Fruit fly (Drosophila melanogaster) whole organism, embryonic: ENCODE results near the gene CG9316.

Experiments
- Awh ChIP-seq: fragments of 200-800 bp; sonication (Bioruptor generic); IDR thresholded peaks from 2 replicates; pipeline ENCODE4, ENCODE4 v1.3.6; 2022; ENCODE audit warnings: missing biosample characterization, missing genetic modification characterization
- Bdp1 ChIP-seq: fragments of 200-800 bp; sonication (Bioruptor generic); optimal IDR thresholded peaks from 3 replicates; lab custom pipeline; 2016; ENCODE audit warnings: missing biosample characterization, missing genetic modification characterization
- Blimp-1 ChIP-seq: fragments of 200-800 bp; sonication (Bioruptor generic); optimal IDR thresholded peaks from 3 replicates; lab custom pipeline; 2018; ENCODE audit warnings: missing biosample characterization, missing genetic modification characterization, mild to moderate bottlenecking, moderate library complexity, missing genetic modification reagents
- CG10979 ChIP-seq: fragments of 200-800 bp; sonication (Bioruptor generic); optimal IDR thresholded peaks from 2 replicates; lab custom pipeline; 2018; ENCODE audit warnings: missing biosample characterization, mild to moderate bottlenecking, missing genetic modification characterization, moderate library complexity
- CG12769 ChIP-seq: fragments of 200-800 bp; sonication (Bioruptor generic); optimal IDR thresholded peaks from 2 replicates; lab custom pipeline; 2019; ENCODE audit warnings: missing biosample characterization, mild to moderate bottlenecking, missing genetic modification characterization, moderate library complexity
- CG14667 ChIP-seq: fragments of 200-800 bp; sonication (Bioruptor generic); IDR thresholded peaks from 2 replicates; pipeline ENCODE4 v1.3.6; 2022; ENCODE audit warnings: missing biosample characterization, missing genetic modification characterization
- CG16813 ChIP-seq: fragments of 200-800 bp; sonication (Bioruptor generic); IDR thresholded peaks from 3 replicates; pipeline ENCODE4 v1.3.6; 2022; ENCODE audit warnings: missing biosample characterization, missing genetic modification characterization; ENCODE audit not compliant: partially characterized antibody
- CG17328 ChIP-seq: fragments of 200-800 bp; sonication (Bioruptor generic); IDR thresholded peaks from 2 replicates; pipeline ENCODE4 v1.3.6; 2022; ENCODE audit warnings: missing biosample characterization, missing genetic modification characterization
- CG2712 ChIP-seq: fragments of 200-800 bp; optimal IDR thresholded peaks from 3 replicates; lab custom pipeline; 2019; ENCODE audit warnings: missing biosample characterization, mild to moderate bottlenecking, missing genetic modification characterization, moderate library complexity
- CG30431 ChIP-seq: fragments of 200-800 bp; sonication (Bioruptor generic); optimal IDR thresholded peaks from 2 replicates; lab custom pipeline; 2017; ENCODE audit warnings: missing biosample characterization, missing genetic modification characterization
- CG32772 ChIP-seq: fragments of 200-800 bp; sonication (Bioruptor generic); IDR thresholded peaks from 2 replicates; pipeline ENCODE4 v1.3.6; 2022; ENCODE audit warnings: missing biosample characterization, missing genetic modification characterization
- CG4424 ChIP-seq: fragments of 200-800 bp; sonication (Bioruptor generic); optimal IDR thresholded peaks from 3 replicates; lab custom pipeline; 2016; ENCODE audit warnings: missing biosample characterization, missing genetic modification characterization
- CG4707 ChIP-seq: fragments of 200-800 bp; sonication (Bioruptor generic); optimal IDR thresholded peaks from 2 replicates; lab custom pipeline; 2018; ENCODE audit warnings: missing biosample characterization, mild to moderate bottlenecking, missing genetic modification characterization, moderate library complexity
- CG6689 ChIP-seq: fragments of 200-800 bp; sonication (Bioruptor generic); IDR thresholded peaks from 2 replicates; pipeline ENCODE4 v1.3.6; 2022; ENCODE audit warnings: missing biosample characterization, missing genetic modification characterization
- CG7987 ChIP-seq: fragments of 200-800 bp; sonication (Bioruptor generic); optimal IDR thresholded peaks from 2 replicates; lab custom pipeline; 2018; ENCODE audit warnings: missing biosample characterization, mild to moderate bottlenecking, missing genetic modification characterization, moderate library complexity
- CG8388 ChIP-seq: fragments of 200-800 bp; sonication (Bioruptor generic); optimal IDR thresholded peaks from 2 replicates; lab custom pipeline; 2019; ENCODE audit warnings: missing biosample characterization, mild to moderate bottlenecking, missing genetic modification characterization, moderate library complexity
- CG9609 ChIP-seq: fragments of 200-800 bp; sonication (Bioruptor generic); optimal IDR thresholded peaks from 3 replicates; lab custom pipeline; 2016; ENCODE audit warnings: missing biosample characterization, missing genetic modification characterization
- CG9727 ChIP-seq: fragments of 200-800 bp; sonication (Bioruptor generic); optimal IDR thresholded peaks from 3 replicates; lab custom pipeline; 2017; ENCODE audit warnings: missing biosample characterization, mild to moderate bottlenecking, missing genetic modification characterization
- CG9797 ChIP-seq: fragments of 200-800 bp; sonication (Bioruptor generic); optimal IDR thresholded peaks from 3 replicates; lab custom pipeline; 2018; ENCODE audit warnings: missing biosample characterization, mild to moderate bottlenecking, missing genetic modification characterization
- CG9817 ChIP-seq: fragments of 200-800 bp; sonication (Bioruptor generic); optimal IDR thresholded peaks from 2 replicates; lab custom pipeline; 2018; ENCODE audit warnings: missing biosample characterization, mild to moderate bottlenecking, missing genetic modification characterization, moderate library complexity
- Dek ChIP-seq: fragments of 200-800 bp; sonication (Bioruptor generic); optimal IDR thresholded peaks from 3 replicates; lab custom pipeline; 2019; ENCODE audit warnings: missing biosample characterization, mild to moderate bottlenecking, missing genetic modification characterization, moderate library complexity
- Dip3 ChIP-seq: fragments of 200-800 bp; sonication (Bioruptor generic); optimal IDR thresholded peaks from 3 replicates; lab custom pipeline; 2016; ENCODE audit warnings: missing biosample characterization, missing genetic modification characterization
- Dref ChIP-seq: fragments of 200-800 bp; sonication (Bioruptor generic); IDR thresholded peaks from 2 replicates; pipeline ENCODE4 v1.3.6; 2022; ENCODE audit warnings: missing biosample characterization, missing genetic modification characterization
- Drgx ChIP-seq: fragments of 200-800 bp; sonication (Bioruptor generic); IDR thresholded peaks from 2 replicates; pipeline ENCODE4 v1.3.6; 2022; ENCODE audit warnings: missing biosample characterization, missing genetic modification characterization
- Nf-YA ChIP-seq: fragments of 200-800 bp; sonication (Bioruptor generic); IDR thresholded peaks from 2 replicates; pipeline ENCODE4 v1.3.6; 2022; ENCODE audit warnings: missing biosample characterization, missing genetic modification characterization
- Oaz ChIP-seq: fragments of 200-800 bp; sonication (Bioruptor generic); IDR thresholded peaks from 2 replicates; pipeline ENCODE4 v1.3.6; 2022; ENCODE audit warnings: missing biosample characterization, missing genetic modification characterization
- Optix ChIP-seq: fragments of 200-800 bp; sonication (Bioruptor generic); IDR thresholded peaks from 3 replicates; pipeline ENCODE4 v1.3.6; 2022; ENCODE audit warnings: missing biosample characterization, missing genetic modification characterization
- Xbp1 ChIP-seq: fragments of 200-800 bp; sonication (Bioruptor generic); optimal IDR thresholded peaks from 3 replicates; lab custom pipeline; 2016; ENCODE audit warnings: missing biosample characterization, mild to moderate bottlenecking, missing genetic modification characterization
- Xrp1 ChIP-seq: fragments of 200-800 bp; sonication (Bioruptor generic); IDR thresholded peaks from 2 replicates; pipeline ENCODE4 v1.3.6; 2022; ENCODE audit warnings: missing biosample characterization, missing genetic modification characterization
- ara ChIP-seq: fragments of 200-800 bp; sonication (Bioruptor generic); IDR thresholded peaks from 2 replicates; pipeline ENCODE4 v1.3.6; 2022; ENCODE audit warnings: missing biosample characterization, missing genetic modification characterization
- az2 ChIP-seq: fragments of 200-800 bp; sonication (Bioruptor generic); optimal IDR thresholded peaks from 3 replicates; lab custom pipeline; 2016; ENCODE audit warnings: missing biosample characterization, missing genetic modification characterization
- corto ChIP-seq: fragments of 200-800 bp; sonication (Bioruptor generic); optimal IDR thresholded peaks from 2 replicates; lab custom pipeline; 2016; ENCODE audit warnings: missing biosample characterization, mild to moderate bottlenecking, missing genetic modification characterization, moderate library complexity
- crol ChIP-seq: fragments of 200-800 bp; sonication (Bioruptor generic); IDR thresholded peaks from 2 replicates; pipeline ENCODE4 v1.3.6; 2022; ENCODE audit warnings: missing biosample characterization, missing genetic modification characterization
- cwo ChIP-seq: fragments of 200-800 bp; sonication (Bioruptor generic); optimal IDR thresholded peaks from 3 replicates; lab custom pipeline; 2017; ENCODE audit warnings: missing biosample characterization, missing genetic modification characterization, mild to moderate bottlenecking, moderate library complexity, missing genetic modification reagents
- dmrt11E ChIP-seq: fragments of 200-800 bp; sonication (Bioruptor generic); optimal IDR thresholded peaks from 3 replicates; lab custom pipeline; 2018; ENCODE audit warnings: missing biosample characterization, mild to moderate bottlenecking, missing genetic modification characterization, moderate library complexity
- fd96Cb ChIP-seq: fragments of 200-800 bp; sonication (Bioruptor generic); optimal IDR thresholded peaks from 2 replicates; lab custom pipeline; 2018; ENCODE audit warnings: missing biosample characterization, mild to moderate bottlenecking, missing genetic modification characterization, moderate library complexity
- gcm2 ChIP-seq: fragments of 200-800 bp; sonication (Bioruptor generic); optimal IDR thresholded peaks from 2 replicates; lab custom pipeline; 2016; ENCODE audit warnings: missing biosample characterization, missing genetic modification characterization
- kah ChIP-seq: fragments of 200-800 bp; sonication (Bioruptor generic); optimal IDR thresholded peaks from 2 replicates; lab custom pipeline; 2018; ENCODE audit warnings: missing biosample characterization, mild to moderate bottlenecking, missing genetic modification characterization
- knrl ChIP-seq: fragments of 200-800 bp; sonication (Bioruptor generic); IDR thresholded peaks from 3 replicates; pipeline ENCODE4 v1.3.6; 2022; ENCODE audit warnings: missing biosample characterization, missing genetic modification characterization; ENCODE audit not compliant: partially characterized antibody
- oc ChIP-seq: fragments of 200-800 bp; sonication (Bioruptor generic); optimal IDR thresholded peaks from 2 replicates; lab custom pipeline; 2018; ENCODE audit warnings: missing biosample characterization, mild to moderate bottlenecking, missing genetic modification characterization, moderate library complexity
- otp ChIP-seq: fragments of 200-800 bp; sonication (Bioruptor generic); IDR thresholded peaks from 3 replicates; pipeline ENCODE4, ENCODE4 v1.3.6; 2022; ENCODE audit warnings: missing biosample characterization, missing genetic modification characterization
- p53 ChIP-seq: fragments of 200-800 bp; sonication (Bioruptor generic); optimal IDR thresholded peaks from 2 replicates; lab custom pipeline; 2016; ENCODE audit warnings: missing biosample characterization, missing genetic modification characterization
- row ChIP-seq: fragments of 200-800 bp; sonication (Bioruptor generic); IDR thresholded peaks from 3 replicates; pipeline ENCODE4 v1.3.6; 2022; ENCODE audit warnings: missing biosample characterization, missing genetic modification characterization
- sens ChIP-seq: fragments of 200-800 bp; sonication (Bioruptor generic); peaks from one replicate; lab custom pipeline; 2016; ENCODE audit warnings: missing biosample characterization, missing genetic modification characterization
- slbo ChIP-seq: fragments of 200-800 bp; sonication (Bioruptor generic); IDR thresholded peaks from 2 replicates; pipeline ENCODE4 v1.3.6; 2022; ENCODE audit warnings: missing biosample characterization, missing genetic modification characterization
- ssp ChIP-seq: fragments of 200-800 bp; sonication (Bioruptor generic); IDR thresholded peaks from 2 replicates; pipeline ENCODE4 v1.3.6; 2022; ENCODE audit warnings: missing biosample characterization, missing genetic modification characterization
- stwl ChIP-seq: fragments of 200-800 bp; sonication (Bioruptor generic); optimal IDR thresholded peaks from 3 replicates; lab custom pipeline; 2018; ENCODE audit warnings: missing biosample characterization, mild to moderate bottlenecking, missing genetic modification characterization, moderate library complexity
- zen ChIP-seq: fragments of 200-800 bp; sonication (Bioruptor generic); optimal IDR thresholded peaks from 3 replicates; lab custom pipeline; 2018; ENCODE audit warnings: missing biosample characterization, mild to moderate bottlenecking, missing genetic modification characterization, moderate library complexity
- zf30C ChIP-seq: fragments of 200-800 bp; sonication (Bioruptor generic); optimal IDR thresholded peaks from 3 replicates; lab custom pipeline; 2018; ENCODE audit warnings: missing biosample characterization, mild to moderate bottlenecking, missing genetic modification characterization

The CG9316 gene

dm6 chr2L:20730182-20730581 lies 3.8 kb upstream of the CG9316 start, which contains the start of gene CarT:
TSS of gene CarT (minus strand) at chr2L:20730282.
- TF ChIP-seq ara (GFP tag; lab: Robert Waterston, UW): no peak
- TF ChIP-seq p53 (GFP tag; lab: Kevin White, UChicago): no peak
- no peak for TF ChIP-seq CG2712 (tag; lab: Kevin White, UChicago)
- no peak for TF ChIP-seq kah (GFP tag; lab: Kevin White, UChicago)
- TF ChIP-seq CG9797 (GFP tag; lab: Kevin White, UChicago): no peak
- TF ChIP-seq gcm2: no peak
- TF ChIP-seq CG4707 (GFP tag; lab: Kevin White, UChicago): no peak
- no peak for TF ChIP-seq CG12769 (tag; lab: Kevin White, UChicago)
- TF ChIP-seq Dek (tag; lab: Kevin White, UChicago): no peak
- TF ChIP-seq CG6689 (GFP tag; lab: Robert Waterston, UW): no peak
- no peak for TF ChIP-seq zf30C (GFP tag; lab: Kevin White, UChicago)
- TF ChIP-seq Nf-YA: no peak
- TF ChIP-seq ssp: no peak
- no peak for TF ChIP-seq knrl (GFP tag; lab: Robert Waterston, UW)
- no peak for TF ChIP-seq Oaz (GFP tag; lab: Robert Waterston, UW)

dm6 chr2L:20724024-20724423 lies 2.3 kb downstream of the CG9316 start:
- TF ChIP-seq row: no peak
- no peak for TF ChIP-seq Dip3 (GFP tag; lab: Kevin White, UChicago)
- peak; percentile 45; the same call in 1 of the 2 replicates for TF ChIP-seq Drgx (GFP tag; lab: Robert Waterston, UW)
- TF ChIP-seq sens (GFP tag; lab: Kevin White, UChicago): peak; percentile 57
- TF ChIP-seq Dref: no peak
- TF ChIP-seq Bdp1: no peak
- TF ChIP-seq cwo: no peak

DNA sequence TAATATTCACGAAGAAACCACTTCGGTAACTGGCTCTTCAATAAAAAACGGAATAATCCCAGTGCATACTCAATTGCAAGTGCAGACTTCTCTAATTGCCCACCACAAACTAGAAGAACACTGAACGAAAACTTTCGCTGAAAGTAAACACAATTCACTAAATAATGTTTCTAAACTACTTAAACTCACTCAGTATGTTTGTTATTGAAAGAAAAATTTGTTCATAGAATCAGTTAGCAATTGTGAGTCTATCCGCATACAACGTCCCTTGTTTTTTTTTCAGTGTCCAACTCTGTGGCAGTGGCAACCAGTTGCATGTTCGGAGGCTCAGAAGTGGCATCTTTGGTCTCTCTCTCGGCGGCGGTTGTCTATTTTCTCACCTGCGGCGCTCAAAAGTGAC lies 4.9 kb downstream of the CG9316 start:
- TF ChIP-seq dmrt11E (tag; lab: Kevin White, UChicago) (peak; percentile 49), oc (tag; lab: Kevin White, UChicago) (no peak), CG9727 (GFP tag; lab: Kevin White, UChicago) (peak; percentile 17), CG8388 (peak; percentile 32), Blimp-1 (GFP tag; lab: Kevin White, UChicago) (peak; percentile 39), CG9609 (GFP tag; lab: Kevin White, UChicago) (peak; percentile 2), Xrp1 (GFP tag; lab: Robert Waterston, UW) (peak; percentile 60), sens (GFP tag; lab: Kevin White, UChicago) (peak; percentile 39), CG4424 (GFP tag; lab: Kevin White, UChicago) (peak; percentile 11), Awh (GFP tag; lab: Robert Waterston, UW) (no peak), stwl (tag; lab: Kevin White, UChicago) (no peak), fd96Cb (tag; lab: Kevin White, UChicago) (peak; percentile 22), crol (GFP tag; lab: Robert Waterston, UW) (no peak), CG14667 (0 out of 2 replicates have a peak, but pooled peaks have one; percentile 11), CG10979 (peak; percentile 40), CG32772 (GFP tag; lab: Robert Waterston, UW) (0 out of 2 replicates have a peak, but pooled peaks have one; percentile 52), Optix (no peak), az2 (GFP tag; lab: Kevin White, UChicago) (peak; percentile 16), CG16813 (GFP tag; lab: Robert Waterston, UW) (no peak), corto (no peak), slbo (GFP tag; lab: Robert Waterston, UW) (no peak), CG7987 (GFP tag; lab: Kevin White, UChicago) (no peak), CG30431 (GFP tag; lab: Kevin White, UChicago) (peak; percentile 13), zen (tag; lab: Kevin White, UChicago) (peak; percentile 42), CG17328 (GFP tag; lab: Robert Waterston, UW) (peak; percentile 12; the same call in 1 of the 2 replicates), otp (GFP tag; lab: Robert Waterston, UW) (peak; percentile 48; the same call in 1 of the 3 replicates), CG9817 (tag; lab: Kevin White, UChicago) (no peak), Xbp1 (GFP tag; lab: Kevin White, UChicago) (peak; percentile 15)
